Fruit fly (Drosophila melanogaster) whole organism, wandering third instar larva: ENCODE measurements around the gene sqd.

Source experiments
- Abd-B ChIP-seq: fragments of >200 bp; optimal IDR thresholded peaks from 2 replicates; lab custom pipeline; 2017; ENCODE audit warnings: missing biosample characterization, missing genetic modification characterization
- CG32264 ChIP-seq: fragments of 200-800 bp; sonication (Bioruptor generic); optimal IDR thresholded peaks from 2 replicates; lab custom pipeline; 2016; ENCODE audit warnings: missing biosample characterization, missing genetic modification characterization
- Hnf4 ChIP-seq: fragments of 200-800 bp; sonication (Bioruptor generic); optimal IDR thresholded peaks from 2 replicates; lab custom pipeline; 2016; ENCODE audit warnings: missing biosample characterization, mild to moderate bottlenecking, missing genetic modification characterization

DNA sequence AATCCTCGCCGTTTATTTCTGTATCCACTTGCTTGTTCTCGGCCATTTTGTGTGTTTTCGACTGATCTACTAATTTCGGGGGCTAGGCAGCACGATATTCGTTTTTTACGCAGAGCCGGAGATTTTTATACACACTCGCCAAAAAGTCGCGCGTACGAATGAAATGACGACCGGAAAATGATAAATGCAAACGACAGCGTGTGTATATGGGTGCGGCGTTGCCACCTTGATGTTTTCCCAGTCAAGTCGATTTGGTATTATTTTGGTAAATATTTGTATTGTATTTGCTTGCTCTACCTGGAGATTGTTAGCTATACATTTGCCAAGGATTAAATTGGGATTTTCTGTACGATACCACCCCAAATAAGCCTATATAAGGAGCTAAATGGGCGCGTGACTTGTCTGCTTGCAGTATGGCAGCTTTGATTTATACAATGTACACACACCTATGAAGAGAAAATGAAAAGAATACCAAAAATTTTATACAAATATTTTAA is at the start of gene sqd:
- peak; percentile 52 for TF ChIP-seq Hnf4 (GFP tag; lab: Kevin White, UChicago)
- TF ChIP-seq Abd-B (GFP tag; lab: Kevin White, UChicago), result no peak
- TF ChIP-seq CG32264 (GFP tag; lab: Kevin White, UChicago), result peak; percentile 22
